Worm (Caenorhabditis elegans) whole organism, L4/young adult: ENCODE measurements around the gene M117.4.
"Not testable (repeated sequence)": the region's sequence is repeated elsewhere in the genome, so short reads cannot be mapped to it uniquely, and the experiment has no call there.

Experiments used
- W03F9.2 ChIP-seq: fragments of 150-350 bp; optimal IDR thresholded peaks from 2 replicates; lab custom pipeline; 2014; ENCODE audit warnings: missing biosample characterization, missing genetic modification characterization
- dao-5 ChIP-seq: sonication (generic microtip); optimal IDR thresholded peaks from 2 replicates; lab custom pipeline; 2016; ENCODE audit warnings: missing genotype, missing genetic modification characterization, moderate library complexity, missing compliant biosample characterization
- him-1 ChIP-seq: sonication (generic microtip); optimal IDR thresholded peaks from 2 replicates; lab custom pipeline; 2016; ENCODE audit warnings: missing genotype, missing genetic modification reagents, missing genetic modification characterization, missing compliant biosample characterization

Gene M117.4

ce11 chrIV:11855900-11856660, 22.7 kb upstream of the M117.4 start, which contains the start of gene ech-2:
Gene ech-2 (minus strand): TSS chrIV:11856351.
- peak; percentile 26 for TF ChIP-seq W03F9.2 (tag; lab: Kevin White, UChicago)
- no peak for TF ChIP-seq him-1 (tag; lab: Kevin White, UChicago)
- no peak for TF ChIP-seq dao-5 (tag; lab: Kevin White, UChicago)

ce11 chrIV:11855424-11855823, 22.1 kb upstream of the M117.4 start:
- TF ChIP-seq dao-5 (tag; lab: Kevin White, UChicago) (no peak), W03F9.2 (tag; lab: Kevin White, UChicago) (no peak), him-1 (tag; lab: Kevin White, UChicago) (no peak)

ce11 chrIV:11854777-11855176, 21.4 kb upstream of the M117.4 start, which contains the start of gene tag-30:
Gene tag-30 (minus strand): TSS chrIV:11855159.
- TF ChIP-seq him-1 (tag; lab: Kevin White, UChicago), result no peak
- TF ChIP-seq W03F9.2 (tag; lab: Kevin White, UChicago), result peak; percentile 50
- no peak for TF ChIP-seq dao-5 (tag; lab: Kevin White, UChicago)

- TF ChIP-seq dao-5 (tag; lab: Kevin White, UChicago) (no peak), W03F9.2 (tag; lab: Kevin White, UChicago) (no peak), him-1 (tag; lab: Kevin White, UChicago) (no peak)
Observed at ce11 chrIV:11851882-11852281, 18.5 kb upstream of the M117.4 start, which contains the start of gene F38H4.5. Gene F38H4.5 (plus strand): TSS chrIV:11852182.

ce11 chrIV:11847771-11848312, 14.5 kb upstream of the M117.4 start, which contains the start of the genes F38H4.6 and F38H4.4:
Gene F38H4.6 (minus strand): TSS chrIV:11847871.
Gene F38H4.4 (plus strand): TSS chrIV:11848262.
- TF ChIP-seq W03F9.2 (tag; lab: Kevin White, UChicago), result no peak
- no peak for TF ChIP-seq him-1 (tag; lab: Kevin White, UChicago)
- TF ChIP-seq dao-5 (tag; lab: Kevin White, UChicago), result no peak

- no peak for TF ChIP-seq dao-5 (tag; lab: Kevin White, UChicago)
- no peak for TF ChIP-seq him-1 (tag; lab: Kevin White, UChicago)
- TF ChIP-seq W03F9.2 (tag; lab: Kevin White, UChicago), result no peak
Observed at ce11 chrIV:11842121-11842520, 8.8 kb upstream of the M117.4 start, which contains the start of gene F38H4.3. Gene F38H4.3 (plus strand): TSS chrIV:11842421.

ce11 chrIV:11838657-11839056, 5.3 kb upstream of the M117.4 start, which contains the start of gene fbxb-3:
Gene fbxb-3 (plus strand): TSS chrIV:11838957.
- TF ChIP-seq dao-5 (tag; lab: Kevin White, UChicago) (no peak), W03F9.2 (tag; lab: Kevin White, UChicago) (no peak), him-1 (tag; lab: Kevin White, UChicago) (no peak)

- TF ChIP-seq dao-5, him-1, W03F9.2 (tag; lab: Kevin White, UChicago): not testable (repeated sequence)
Observed at ce11 chrIV:11828012-11828411, 5.3 kb downstream of the M117.4 start, which contains the start of gene M117.6. Gene M117.6 (minus strand): TSS chrIV:11828112.

- TF ChIP-seq him-1 (tag; lab: Kevin White, UChicago) (no peak), W03F9.2 (tag; lab: Kevin White, UChicago) (peak; percentile 8), dao-5 (tag; lab: Kevin White, UChicago) (no peak)
Observed at ce11 chrIV:11822454-11822853, 10.9 kb downstream of the M117.4 start.

ce11 chrIV:11821591-11822361, 11.6 kb downstream of the M117.4 start, which contains the start of the genes par-5 and M117.3:
Gene par-5 (minus strand): TSS chrIV:11821924.
Gene M117.3 (plus strand): TSS chrIV:11822206.
- TF ChIP-seq dao-5 (tag; lab: Kevin White, UChicago) (no peak), him-1 (tag; lab: Kevin White, UChicago) (peak; percentile 56)

- no peak for TF ChIP-seq him-1 (tag; lab: Kevin White, UChicago)
- TF ChIP-seq W03F9.2 (tag; lab: Kevin White, UChicago), result no peak
- no peak for TF ChIP-seq dao-5 (tag; lab: Kevin White, UChicago)
Observed at ce11 chrIV:11820067-11820913, 13.1 kb downstream of the M117.4 start.

ce11 chrIV:11813901-11814300, 19.5 kb downstream of the M117.4 start, which contains the start of gene M117.1:
Gene M117.1 (plus strand): TSS chrIV:11814247.
- TF ChIP-seq him-1 (tag; lab: Kevin White, UChicago), result no peak
- TF ChIP-seq dao-5 (tag; lab: Kevin White, UChicago), result no peak
- no peak for TF ChIP-seq W03F9.2 (tag; lab: Kevin White, UChicago)
